Worm (Caenorhabditis elegans) whole organism, early embryonic: ENCODE results near the gene Y38H6C.16.

Experiments
- F13C5.2 ChIP-seq: sonication (generic microtip); optimal IDR thresholded peaks from 2 replicates; lab custom pipeline; 2017; ENCODE audit warnings: mild to moderate bottlenecking, missing genetic modification characterization, inconsistent platforms, missing compliant biosample characterization
- ama-1 ChIP-seq: fragments of 150-350 bp; optimal IDR thresholded peaks from 2 replicates; lab custom pipeline; 2014
- flt-1 ChIP-seq: fragments of 200-800 bp; sonication (Bioruptor generic); IDR thresholded peaks from 2 replicates; pipeline ENCODE4 v1.3.6; 2022; ENCODE audit warnings: missing genetic modification characterization, missing compliant biosample characterization
- hmbx-1 ChIP-seq: sonication (generic microtip); optimal IDR thresholded peaks from 2 replicates; lab custom pipeline; 2016; ENCODE audit warnings: mild to moderate bottlenecking, missing genetic modification characterization, missing compliant biosample characterization
- hmg-4 ChIP-seq: fragments of 200-800 bp; sonication (Bioruptor generic); optimal IDR thresholded peaks from 2 replicates; lab custom pipeline; 2018; ENCODE audit warnings: mild to moderate bottlenecking, missing genetic modification characterization, missing compliant biosample characterization
- pes-1 ChIP-seq: fragments of 200-800 bp; sonication (Bioruptor generic); IDR thresholded peaks from 2 replicates; pipeline ENCODE4 v1.3.6; 2022; ENCODE audit warnings: missing genetic modification reagents, missing genetic modification characterization, missing compliant biosample characterization
- sea-1 ChIP-seq: fragments of 200-800 bp; sonication (Bioruptor generic); conservative IDR thresholded peaks from 2 replicates; pipeline ENCODE4 v1.3.6; 2022; ENCODE audit warnings: missing genetic modification characterization, missing compliant biosample characterization
- tbx-11 ChIP-seq: fragments of 200-800 bp; sonication (Bioruptor generic); IDR thresholded peaks from 2 replicates; pipeline ENCODE4 v1.3.6; 2022; ENCODE audit warnings: missing genetic modification characterization, missing compliant biosample characterization

- TF ChIP-seq hmg-4 (GFP tag; lab: Kevin White, UChicago) (no peak), flt-1 (no peak), F13C5.2 (tag; lab: Kevin White, UChicago) (no peak), hmbx-1 (tag; lab: Kevin White, UChicago) (no peak), ama-1 (lab: Kevin White, UChicago) (no peak), sea-1 (GFP tag; lab: Robert Waterston, UW) (no peak), pes-1 (GFP tag; lab: Robert Waterston, UW) (no peak), tbx-11 (no peak)
Measured at ce11 chrV:20525816-20526459, 13.2 kb downstream of the Y38H6C.16 start, which contains the start of the genes srh-166 and Y38H6C.24.
